Worm (Caenorhabditis elegans) whole organism, young adult: ENCODE measurements around the gene F49E12.12.

ENCODE experiments used
- athp-1 ChIP-seq: sonication (generic microtip); optimal IDR thresholded peaks from 2 replicates; lab custom pipeline; 2017; ENCODE audit warnings: mild to moderate bottlenecking, missing genetic modification characterization, missing compliant biosample characterization
- dpl-1 ChIP-seq: fragments of 150-350 bp; optimal IDR thresholded peaks from 2 replicates; lab custom pipeline; 2014; ENCODE audit warnings: missing biosample characterization, missing genetic modification reagents, missing genetic modification characterization
- mes-4 ChIP-seq: sonication (generic microtip); optimal IDR thresholded peaks from 2 replicates; lab custom pipeline; 2016; ENCODE audit warnings: missing genotype, missing genetic modification characterization, missing compliant biosample characterization

DNA sequence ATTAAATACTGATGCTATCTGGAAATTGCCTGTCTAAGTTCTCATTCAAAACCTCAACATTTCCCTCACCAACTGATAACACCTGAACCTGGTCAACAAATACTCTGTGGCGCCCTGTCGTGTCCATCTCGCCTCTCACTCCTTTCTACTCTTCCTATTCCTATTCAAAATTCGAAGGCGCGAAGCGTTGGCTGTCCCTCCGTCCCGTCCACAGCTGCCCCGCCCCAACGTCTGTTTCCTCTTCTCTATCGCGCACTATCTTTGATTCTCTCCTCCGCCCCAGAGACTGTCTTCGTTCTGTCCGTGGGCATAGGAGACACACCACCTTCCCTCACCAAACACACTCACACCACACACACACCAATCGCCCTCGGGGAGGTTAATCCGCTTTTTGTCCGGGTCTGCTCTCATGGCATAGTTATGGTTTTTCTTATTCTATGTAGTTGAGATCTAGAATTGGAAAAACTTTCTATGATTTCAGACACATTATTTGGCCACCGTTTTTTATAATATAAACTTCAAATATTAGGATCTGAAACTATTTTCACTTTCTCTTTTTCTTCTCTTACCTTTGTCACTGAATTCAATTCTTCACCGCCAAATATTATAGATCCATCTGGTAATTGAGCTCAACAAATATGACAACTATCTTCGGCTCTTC lies 30.9 kb downstream of the F49E12.12 start, which contains the start of gene efl-3:
- TF ChIP-seq dpl-1 (GFP tag; lab: Kevin White, UChicago) (no peak), mes-4 (tag; lab: Kevin White, UChicago) (no peak), athp-1 (tag; lab: Kevin White, UChicago) (no peak)
